Fruit fly (Drosophila melanogaster): ENCODE data around the gene bel.
A peak's percentile ranks its signal among the peaks of the same experiment; 100 is the strongest.

bel gene

dm6 chr3R:8652731-8653130 is 7.8 kb downstream of the bel start, which contains the start of the genes Sys1 and Dhod (continued):
- no peak for TF ChIP-seq pan (optimal IDR thresholded peaks at IDR 0.05)
- peak in 1 of 2 experiments; percentile 72 for TF ChIP-seq pan (GFP tag; optimal IDR thresholded peaks at IDR 0.05 in 1 of 2, IDR thresholded peaks at IDR 0.05 in 1 of 2)
- no peak; the same call in 1 of the 2 replicates for TF ChIP-seq CG1024 (GFP tag; IDR thresholded peaks at IDR 0.05)
- TF ChIP-seq CG6683 (GFP tag; optimal IDR thresholded peaks at IDR 0.05), result no peak
- peak; percentile 77 for TF ChIP-seq Dbx (GFP tag; IDR thresholded peaks at IDR 0.05)
- TF ChIP-seq Nf-YC (tag; optimal IDR thresholded peaks at IDR 0.05), result peak; percentile 45
- TF ChIP-seq chn (GFP tag; optimal IDR thresholded peaks at IDR 0.05), result peak; percentile 56
- TF ChIP-seq Dll (GFP tag; IDR thresholded peaks at IDR 0.05; ENCODE audit: partially characterized antibody), result peak; percentile 93
- no peak for TF ChIP-seq lov (optimal IDR thresholded peaks at IDR 0.05)
- TF ChIP-seq lov (GFP tag; IDR thresholded peaks at IDR 0.05), result 0 out of 3 replicates have a peak, but pooled peaks have one; percentile 10
- no peak for TF ChIP-seq Tbp (GFP tag; optimal IDR thresholded peaks at IDR 0.05)
- TF ChIP-seq CG32532 (GFP tag; IDR thresholded peaks at IDR 0.05), result peak; percentile 76
- TF ChIP-seq CG10431 (GFP tag; optimal IDR thresholded peaks at IDR 0.05), result no peak
- TF ChIP-seq insv (GFP tag; optimal IDR thresholded peaks at IDR 0.05), result no peak
- TF ChIP-seq CG18262 (tag; optimal IDR thresholded peaks at IDR 0.05), result peak; percentile 57
- peak; percentile 75 for TF ChIP-seq CG12391 (tag; optimal IDR thresholded peaks at IDR 0.05)
- peak; percentile 73 for TF ChIP-seq Bdp1 (GFP tag; optimal IDR thresholded peaks at IDR 0.05)
- TF ChIP-seq Ets65A (GFP tag), result peak; percentile 97
- TF ChIP-seq pum (GFP tag; optimal IDR thresholded peaks at IDR 0.05), result peak; percentile 49
- TF ChIP-seq unpg (GFP tag; optimal IDR thresholded peaks at IDR 0.05), result peak; percentile 40
- TF ChIP-seq ato (GFP tag; IDR thresholded peaks at IDR 0.05; ENCODE audit: partially characterized antibody), result no peak
- TF ChIP-seq wdn (GFP tag; IDR thresholded peaks at IDR 0.05), result peak; percentile 43; the same call in 1 of the 2 replicates
- no peak for TF ChIP-seq CG42726 (GFP tag; IDR thresholded peaks at IDR 0.05; ENCODE audit: partially characterized antibody)
- TF ChIP-seq pho (GFP tag; optimal IDR thresholded peaks at IDR 0.05), result peak; percentile 60
- peak; percentile 55 for TF ChIP-seq NfI (GFP tag; optimal IDR thresholded peaks at IDR 0.05)
- 0 out of 3 replicates have a peak, but pooled peaks have one; percentile 37 for TF ChIP-seq H15 (GFP tag; IDR thresholded peaks at IDR 0.05)
- TF ChIP-seq Taf1 (GFP tag; IDR thresholded peaks at IDR 0.05), result peak; percentile 33; the same call in 1 of the 2 replicates
- TF ChIP-seq Doc3 (GFP tag; IDR thresholded peaks at IDR 0.05; ENCODE audit: partially characterized antibody), result peak; percentile 87
- TF ChIP-seq vvl (GFP tag; IDR thresholded peaks at IDR 0.05), result peak; percentile 75
- peak; percentile 37; the same call in 1 of the 3 replicates for TF ChIP-seq dysf (GFP tag; IDR thresholded peaks at IDR 0.05)
- TF ChIP-seq kah (GFP tag; optimal IDR thresholded peaks at IDR 0.05), result no peak
- peak; percentile 10 for TF ChIP-seq Kr (GFP tag; optimal IDR thresholded peaks at IDR 0.05)
- peak; percentile 62 for TF ChIP-seq Bteb2 (GFP tag; optimal IDR thresholded peaks at IDR 0.05)
- peak; percentile 62 for TF ChIP-seq CG12155 (GFP tag; optimal IDR thresholded peaks at IDR 0.05)
- TF ChIP-seq Mrtf (GFP tag; IDR thresholded peaks at IDR 0.05), result no peak
- TF ChIP-seq Lim3 (GFP tag; IDR thresholded peaks at IDR 0.05), result no peak
- TF ChIP-seq CG15269 (tag; optimal IDR thresholded peaks at IDR 0.05), result peak; percentile 64
- TF ChIP-seq Doc2 (GFP tag; IDR thresholded peaks at IDR 0.05), result no peak
- peak; percentile 51 for TF ChIP-seq Chrac-16 (GFP tag; optimal IDR thresholded peaks at IDR 0.05)
- peak; percentile 15 for TF ChIP-seq Spps (tag; optimal IDR thresholded peaks at IDR 0.05)
- peak; percentile 63 for TF ChIP-seq CG3847 (GFP tag; IDR thresholded peaks at IDR 0.05)
- no peak for TF ChIP-seq en (GFP tag; optimal IDR thresholded peaks at IDR 0.05)
- TF ChIP-seq CG15514 (GFP tag; optimal IDR thresholded peaks at IDR 0.05), result peak; percentile 75
- TF ChIP-seq CG6175 (GFP tag; IDR thresholded peaks at IDR 0.05), result no peak
- peak; percentile 36; the same call in 1 of the 2 replicates for TF ChIP-seq sens-2 (GFP tag; IDR thresholded peaks at IDR 0.05)
- peak; percentile 46; the same call in 1 of the 3 replicates for TF ChIP-seq CG7963 (GFP tag; IDR thresholded peaks at IDR 0.05; ENCODE audit: partially characterized antibody)
- no peak for TF ChIP-seq fru (optimal IDR thresholded peaks at IDR 0.05)
- TF ChIP-seq Dp (GFP tag; optimal IDR thresholded peaks at IDR 0.05), result no peak
- no peak for TF ChIP-seq usp (GFP tag; optimal IDR thresholded peaks at IDR 0.05)
- TF ChIP-seq chm (GFP tag; IDR thresholded peaks at IDR 0.05), result no peak; the same call in 1 of the 2 replicates
- TF ChIP-seq fd64A (GFP tag; optimal IDR thresholded peaks at IDR 0.05), result no peak
- TF ChIP-seq Stat92E (GFP tag; optimal IDR thresholded peaks at IDR 0.05), result no peak
